Fruit fly (Drosophila melanogaster): Measurements from ENCODE around the gene toc.
A peak's percentile ranks its signal among the peaks of the same experiment; 100 is the strongest.

Gene toc

dm6 chr2L:3124500-3124977 is 20.0 kb downstream of the toc start (continued):
- peak in 1 of 2 experiments; percentile 61 for TF ChIP-seq Hr78 (GFP tag; optimal IDR thresholded peaks at IDR 0.05)
- TF ChIP-seq Gug (GFP tag; IDR thresholded peaks at IDR 0.05): no peak
- peak; percentile 58; the same call in 1 of the 2 replicates for TF ChIP-seq Rfx (GFP tag; IDR thresholded peaks at IDR 0.05)
- TF ChIP-seq Dbx (GFP tag; IDR thresholded peaks at IDR 0.05): peak; percentile 47; the same call in 2 of the 3 replicates
- no peak for TF ChIP-seq CG2875 (GFP tag; optimal IDR thresholded peaks at IDR 0.05)
- TF ChIP-seq CG11560 (tag; IDR thresholded peaks at IDR 0.05): no peak
- no peak for TF ChIP-seq Lim3 (GFP tag; IDR thresholded peaks at IDR 0.05)
- TF ChIP-seq hkb (optimal IDR thresholded peaks at IDR 0.05): no peak
- TF ChIP-seq hkb (GFP tag; IDR thresholded peaks at IDR 0.05): peak; percentile 39; the same call in 1 of the 2 replicates
- no peak for TF ChIP-seq MESR4 (GFP tag; optimal IDR thresholded peaks at IDR 0.05)
- TF ChIP-seq CG13775 (GFP tag; optimal IDR thresholded peaks at IDR 0.05): no peak
- TF ChIP-seq CG11456 (GFP tag; IDR thresholded peaks at IDR 0.05): peak; percentile 53; the same call in 1 of the 3 replicates
- TF ChIP-seq amos (GFP tag; IDR thresholded peaks at IDR 0.05; ENCODE audit: partially characterized antibody): peak; percentile 44; the same call in 1 of the 2 replicates
- peak; percentile 59 to 63 for TF ChIP-seq Trl (optimal IDR thresholded peaks at IDR 0.05)
- no peak for TF ChIP-seq Trl (GFP tag; optimal IDR thresholded peaks at IDR 0.05)
- TF ChIP-seq MTF-1 (GFP tag; optimal IDR thresholded peaks at IDR 0.05; ENCODE audit: borderline replicate concordance): no peak
- TF ChIP-seq D (optimal IDR thresholded peaks at IDR 0.05): no peak
- TF ChIP-seq D (GFP tag; optimal IDR thresholded peaks at IDR 0.05): no peak
- TF ChIP-seq Jarid2 (GFP tag; optimal IDR thresholded peaks at IDR 0.05): peak; percentile 93
- no peak for TF ChIP-seq Mes4 (GFP tag; optimal IDR thresholded peaks at IDR 0.05)
- peak; percentile 92; the same call in 3 of the 4 replicates for TF ChIP-seq chinmo (GFP tag; IDR thresholded peaks at IDR 0.05; ENCODE audit: partially characterized antibody)
- peak; percentile 7 for TF ChIP-seq CG15514 (GFP tag; optimal IDR thresholded peaks at IDR 0.05)
- TF ChIP-seq lola (GFP tag; optimal IDR thresholded peaks at IDR 0.05): no peak
- no peak for TF ChIP-seq gcm (GFP tag; optimal IDR thresholded peaks at IDR 0.05)
- peak; percentile 26 for TF ChIP-seq CG3281 (GFP tag; optimal IDR thresholded peaks at IDR 0.05)
- TF ChIP-seq Hr3 (GFP tag; optimal IDR thresholded peaks at IDR 0.05): no peak
- TF ChIP-seq zf30C (GFP tag; optimal IDR thresholded peaks at IDR 0.05): no peak
- peak; percentile 37 for TF ChIP-seq lab (GFP tag; optimal IDR thresholded peaks at IDR 0.05)
- TF ChIP-seq crol (GFP tag; IDR thresholded peaks at IDR 0.05): peak; percentile 53
- TF ChIP-seq CG15479 (GFP tag; optimal IDR thresholded peaks at IDR 0.05): no peak
- no peak for TF ChIP-seq CG13424 (tag; optimal IDR thresholded peaks at IDR 0.05)
- TF ChIP-seq Ssrp (tag; optimal IDR thresholded peaks at IDR 0.05): no peak
- no peak for TF ChIP-seq Eip74EF (GFP tag; optimal IDR thresholded peaks at IDR 0.05)
- TF ChIP-seq ci (GFP tag; IDR thresholded peaks at IDR 0.05): peak; percentile 63; the same call in 2 of the 3 replicates
- no peak for TF ChIP-seq kni (GFP tag; optimal IDR thresholded peaks at IDR 0.05)
- TF ChIP-seq sens-2 (GFP tag; IDR thresholded peaks at IDR 0.05): no peak
- TF ChIP-seq crp (GFP tag; optimal IDR thresholded peaks at IDR 0.05): peak in 1 of 2 experiments; percentile 67
- no peak for TF ChIP-seq sim (GFP tag; IDR thresholded peaks at IDR 0.05)
- no peak for TF ChIP-seq CG7271 (tag; optimal IDR thresholded peaks at IDR 0.05)
- peak; percentile 28; the same call in 1 of the 3 replicates for TF ChIP-seq z (GFP tag; IDR thresholded peaks at IDR 0.05)
- no peak for TF ChIP-seq bigmax (GFP tag; optimal IDR thresholded peaks at IDR 0.05)
- no peak for TF ChIP-seq insv (GFP tag; optimal IDR thresholded peaks at IDR 0.05)
- 0 out of 3 replicates have a peak, but pooled peaks have one; percentile 13 for TF ChIP-seq CG7963 (GFP tag; IDR thresholded peaks at IDR 0.05; ENCODE audit: partially characterized antibody)
- no peak for TF ChIP-seq CG12659 (GFP tag; optimal IDR thresholded peaks at IDR 0.05)
- no peak for TF ChIP-seq CTCF (GFP tag; optimal IDR thresholded peaks at IDR 0.05)
- 0 out of 2 replicates have a peak, but pooled peaks have one; percentile 16 for TF ChIP-seq CG6272 (GFP tag; IDR thresholded peaks at IDR 0.05)
- TF ChIP-seq HLH3B (GFP tag; IDR thresholded peaks at IDR 0.05): no peak
- peak; percentile 13 for TF ChIP-seq Side (GFP tag; optimal IDR thresholded peaks at IDR 0.05)
- TF ChIP-seq slbo (GFP tag; IDR thresholded peaks at IDR 0.05): peak; percentile 11; the same call in 1 of the 2 replicates
- no peak for TF ChIP-seq inv (GFP tag; IDR thresholded peaks at IDR 0.05; ENCODE audit: partially characterized antibody)
